Worm (Caenorhabditis elegans) whole organism, late embryonic: ENCODE results near the gene H14E04.3.

Experiments
- C08G9.2 ChIP-seq: sonication (generic microtip); optimal IDR thresholded peaks from 2 replicates; lab custom pipeline; 2016; ENCODE audit warnings: mild to moderate bottlenecking, missing genetic modification characterization, moderate library complexity, missing compliant biosample characterization
- C38D4.7 ChIP-seq: fragments of 200-800 bp; sonication (Bioruptor generic); optimal IDR thresholded peaks from 2 replicates; lab custom pipeline; 2018; ENCODE audit warnings: mild to moderate bottlenecking, missing genetic modification characterization, moderate library complexity, missing compliant biosample characterization
- K09A11.1 ChIP-seq: sonication (generic microtip); optimal IDR thresholded peaks from 2 replicates; lab custom pipeline; 2017; ENCODE audit warnings: antibody characterized with exemption, mild to moderate bottlenecking, missing genetic modification characterization, missing compliant biosample characterization; ENCODE audit not compliant: insufficient read depth
- T23F11.4 ChIP-seq: fragments of 200-800 bp; sonication (Bioruptor generic); optimal IDR thresholded peaks from 2 replicates; lab custom pipeline; 2018; ENCODE audit warnings: mild to moderate bottlenecking, missing genetic modification characterization, missing compliant biosample characterization
- ama-1 ChIP-seq: fragments of 150-350 bp; optimal IDR thresholded peaks from 2 replicates; lab custom pipeline; 2014
- ceh-14 ChIP-seq: sonication (generic microtip); optimal IDR thresholded peaks from 2 replicates; lab custom pipeline; 2016; ENCODE audit warnings: missing genotype, missing genetic modification characterization, missing compliant biosample characterization
- ceh-19 ChIP-seq: fragments of 200-800 bp; sonication (Bioruptor generic); optimal IDR thresholded peaks from 2 replicates; lab custom pipeline; 2018; ENCODE audit warnings: mild to moderate bottlenecking, missing genetic modification characterization, missing compliant biosample characterization
- ceh-2 ChIP-seq: sonication (generic microtip); optimal IDR thresholded peaks from 2 replicates; lab custom pipeline; 2016; ENCODE audit warnings: missing genotype, missing genetic modification characterization, missing compliant biosample characterization
- ceh-24 ChIP-seq: sonication (generic microtip); optimal IDR thresholded peaks from 2 replicates; lab custom pipeline; 2016; ENCODE audit warnings: mild to moderate bottlenecking, missing genetic modification characterization, missing compliant biosample characterization
- ceh-30 ChIP-seq: fragments of 150-350 bp; optimal IDR thresholded peaks from 2 replicates; lab custom pipeline; 2014; ENCODE audit warnings: missing biosample characterization, missing genetic modification characterization
- ceh-31 ChIP-seq: sonication (generic microtip); optimal IDR thresholded peaks from 2 replicates; lab custom pipeline; 2016; ENCODE audit warnings: missing genetic modification characterization, missing compliant biosample characterization
- ceh-48 ChIP-seq: sonication (generic microtip); optimal IDR thresholded peaks from 2 replicates; lab custom pipeline; 2016; ENCODE audit warnings: missing genetic modification characterization, inconsistent platforms, missing compliant biosample characterization
- ceh-6 ChIP-seq: fragments of 200-800 bp; sonication (Bioruptor generic); optimal IDR thresholded peaks from 2 replicates; lab custom pipeline; 2018; ENCODE audit warnings: mild to moderate bottlenecking, missing genetic modification characterization, missing compliant biosample characterization
- ceh-9 ChIP-seq: sonication (generic microtip); optimal IDR thresholded peaks from 2 replicates; lab custom pipeline; 2016; ENCODE audit warnings: mild to moderate bottlenecking, missing genetic modification characterization, inconsistent platforms, missing compliant biosample characterization
- che-1 ChIP-seq: sonication (generic microtip); optimal IDR thresholded peaks from 2 replicates; lab custom pipeline; 2016; ENCODE audit warnings: mild to moderate bottlenecking, missing genetic modification characterization, missing compliant biosample characterization
- dmd-4 ChIP-seq: sonication (generic microtip); optimal IDR thresholded peaks from 2 replicates; lab custom pipeline; 2016; ENCODE audit warnings: borderline replicate concordance, missing genetic modification characterization, missing compliant biosample characterization
- elt-2 ChIP-seq: sonication (generic microtip); optimal IDR thresholded peaks from 2 replicates; lab custom pipeline; 2016; ENCODE audit warnings: missing genetic modification reagents, missing genetic modification characterization, missing compliant biosample characterization
- elt-4 ChIP-seq: sonication (generic microtip); optimal IDR thresholded peaks from 2 replicates; lab custom pipeline; 2016; ENCODE audit warnings: missing genetic modification characterization, missing compliant biosample characterization
- ets-4 ChIP-seq: sonication (generic microtip); optimal IDR thresholded peaks from 2 replicates; lab custom pipeline; 2016; ENCODE audit warnings: missing genetic modification characterization, missing compliant biosample characterization
- fax-1 ChIP-seq: sonication (generic microtip); optimal IDR thresholded peaks from 2 replicates; lab custom pipeline; 2016; ENCODE audit warnings: missing genotype, missing genetic modification characterization, missing compliant biosample characterization
- fkh-10 ChIP-seq: fragments of 150-350 bp; optimal IDR thresholded peaks from 2 replicates; lab custom pipeline; 2014; ENCODE audit warnings: missing biosample characterization, missing genetic modification reagents, missing genetic modification characterization
- hlh-6 ChIP-seq: sonication (generic microtip); optimal IDR thresholded peaks from 2 replicates; lab custom pipeline; 2016; ENCODE audit warnings: missing genotype, missing genetic modification characterization, missing compliant biosample characterization
- hlh-8 ChIP-seq: sonication (generic microtip); optimal IDR thresholded peaks from 2 replicates; lab custom pipeline; 2016; ENCODE audit warnings: missing genotype, missing genetic modification characterization, missing compliant biosample characterization
- lim-6 ChIP-seq: sonication (generic microtip); optimal IDR thresholded peaks from 2 replicates; lab custom pipeline; 2016; ENCODE audit warnings: missing genetic modification characterization, missing compliant biosample characterization
- mec-3 ChIP-seq: sonication (generic microtip); optimal IDR thresholded peaks from 2 replicates; lab custom pipeline; 2016; ENCODE audit warnings: borderline replicate concordance, missing genetic modification characterization, missing compliant biosample characterization
- nfya-1 ChIP-seq: sonication (generic microtip); optimal IDR thresholded peaks from 2 replicates; lab custom pipeline; 2017; ENCODE audit warnings: missing genetic modification characterization, mild to moderate bottlenecking, missing compliant biosample characterization, antibody characterized with exemption, moderate library complexity
- nhr-232 ChIP-seq: sonication (generic microtip); optimal IDR thresholded peaks from 2 replicates; lab custom pipeline; 2016; ENCODE audit warnings: missing genetic modification characterization, missing compliant biosample characterization
- odd-2 ChIP-seq: sonication (generic microtip); optimal IDR thresholded peaks from 2 replicates; lab custom pipeline; 2017; ENCODE audit warnings: antibody characterized with exemption, mild to moderate bottlenecking, missing genetic modification characterization, missing compliant biosample characterization
- pat-9 ChIP-seq: fragments of 200-800 bp; sonication (Bioruptor generic); optimal IDR thresholded peaks from 2 replicates; lab custom pipeline; 2018; ENCODE audit warnings: mild to moderate bottlenecking, missing genetic modification characterization, moderate library complexity, missing compliant biosample characterization
- pha-4 ChIP-seq: fragments of 150-350 bp; optimal IDR thresholded peaks from 2 replicates; lab custom pipeline; 2018; ENCODE audit warnings: missing biosample characterization, missing genetic modification reagents, missing genetic modification characterization
- pros-1 ChIP-seq: fragments of 150-350 bp; optimal IDR thresholded peaks from 2 replicates; lab custom pipeline; 2014; ENCODE audit warnings: missing biosample characterization, missing genetic modification reagents, missing genetic modification characterization
- ref-2 ChIP-seq: sonication (generic microtip); optimal IDR thresholded peaks from 2 replicates; lab custom pipeline; 2016; ENCODE audit warnings: missing genetic modification characterization, missing compliant biosample characterization
- rnt-1 ChIP-seq: sonication (generic microtip); optimal IDR thresholded peaks from 2 replicates; lab custom pipeline; 2016; ENCODE audit warnings: missing genetic modification characterization, missing compliant biosample characterization
- sox-4 ChIP-seq: sonication (generic microtip); optimal IDR thresholded peaks from 2 replicates; lab custom pipeline; 2017; ENCODE audit warnings: mild to moderate bottlenecking, missing genetic modification characterization, inconsistent platforms, missing compliant biosample characterization
- unc-42 ChIP-seq: sonication (generic microtip); optimal IDR thresholded peaks from 2 replicates; lab custom pipeline; 2016; ENCODE audit warnings: missing genotype, missing genetic modification characterization, missing compliant biosample characterization
- zip-5 ChIP-seq: sonication (generic microtip); optimal IDR thresholded peaks from 2 replicates; lab custom pipeline; 2016; ENCODE audit warnings: missing genetic modification characterization, missing compliant biosample characterization

H14E04.3 gene

DNA sequence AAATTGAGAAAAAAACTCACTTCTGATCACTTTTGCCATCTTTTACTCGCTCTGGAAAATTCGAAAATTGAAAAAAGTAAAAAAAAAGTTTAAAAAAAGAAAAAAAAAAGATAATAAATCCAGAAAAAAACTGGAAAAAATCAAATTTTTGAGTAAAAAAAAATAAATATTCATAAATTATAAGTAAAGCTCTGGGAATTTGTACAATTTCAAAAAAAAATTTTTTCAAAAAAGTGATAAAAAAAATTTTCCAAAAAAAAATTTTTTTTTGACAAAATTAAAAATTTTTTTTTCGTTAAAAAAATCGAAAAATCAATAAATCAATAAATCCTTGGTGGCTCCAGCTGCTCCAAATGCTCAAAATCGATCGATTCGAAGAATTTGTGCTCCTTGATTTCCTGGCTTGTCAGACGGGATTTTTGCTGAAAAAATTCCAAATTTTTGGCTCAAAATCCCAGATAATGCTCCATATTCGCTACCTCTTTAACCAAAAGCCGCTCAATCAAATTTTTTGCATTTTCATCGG is 24.6 kb upstream of the H14E04.3 start, which contains the start of gene mrpl-30:
Gene mrpl-30 (minus strand): TSS at position 51 of the 526 bp plus-strand sequence.
- TF ChIP-seq zip-5 (tag; lab: Kevin White, UChicago): no peak
- TF ChIP-seq dmd-4 (tag; lab: Kevin White, UChicago): no peak
- TF ChIP-seq ceh-2: no peak
- no peak for TF ChIP-seq ceh-24 (tag; lab: Kevin White, UChicago)
- TF ChIP-seq hlh-8: no peak
- TF ChIP-seq sox-4 (tag; lab: Kevin White, UChicago): no peak
- no peak for TF ChIP-seq fkh-10
- TF ChIP-seq ceh-9: no peak
- no peak for TF ChIP-seq che-1 (tag; lab: Kevin White, UChicago)
- TF ChIP-seq ref-2 (tag; lab: Kevin White, UChicago): no peak
- no peak for TF ChIP-seq ceh-6 (GFP tag; lab: Kevin White, UChicago)
- no peak for TF ChIP-seq C38D4.7 (GFP tag; lab: Kevin White, UChicago)
- no peak for TF ChIP-seq pat-9
- TF ChIP-seq K09A11.1 (tag; lab: Kevin White, UChicago): no peak
- no peak for TF ChIP-seq lim-6 (tag; lab: Kevin White, UChicago)
- no peak for TF ChIP-seq odd-2 (tag; lab: Kevin White, UChicago)

DNA sequence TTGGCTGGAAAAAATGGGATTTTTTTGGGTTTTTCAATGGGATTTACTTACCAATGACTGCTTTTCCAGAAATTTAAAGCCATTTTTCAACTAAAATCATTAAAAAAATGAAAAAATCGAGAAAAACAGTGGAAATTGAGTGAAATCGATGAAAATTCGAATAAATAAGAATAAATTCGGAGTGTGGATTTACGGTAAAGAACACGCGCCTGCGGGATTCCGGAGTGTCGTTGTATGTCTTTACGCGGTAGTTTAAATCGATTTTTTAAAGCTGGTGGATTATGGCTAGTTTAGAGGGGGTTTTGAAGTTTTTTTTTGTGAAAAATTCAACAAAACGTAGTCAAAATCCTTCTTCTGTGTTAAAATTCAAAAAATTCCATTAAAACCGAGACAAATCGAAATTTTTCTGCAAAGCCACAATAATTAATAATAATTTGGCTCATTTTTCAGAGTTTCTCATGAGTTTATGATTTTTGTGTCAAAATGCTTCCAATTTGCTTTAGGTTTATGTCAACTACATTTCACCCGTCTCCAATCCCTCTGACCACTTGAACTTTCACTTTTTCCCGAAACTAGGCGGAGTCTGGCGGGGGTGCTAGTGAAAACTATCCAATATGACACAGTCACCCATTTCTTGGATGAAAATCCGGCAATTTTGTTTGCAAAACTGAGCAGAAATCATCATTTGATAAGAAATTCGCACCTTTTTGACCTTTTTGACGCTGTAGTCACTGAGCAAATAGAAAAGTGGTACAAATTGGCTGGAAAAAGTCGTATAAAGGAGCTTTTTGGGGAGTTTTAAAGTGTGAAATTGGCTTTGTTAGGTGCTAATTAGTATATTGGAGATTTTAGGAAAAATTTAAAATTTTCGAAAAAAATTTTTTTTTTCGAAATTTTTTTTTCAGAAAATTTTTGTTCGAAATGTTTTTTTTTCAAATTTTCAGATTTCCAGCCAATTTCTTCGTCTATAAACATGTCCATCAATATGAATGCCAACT is 15.0 kb upstream of the H14E04.3 start, which contains the start of the genes cic-1 and strm-1:
Gene cic-1 (minus strand): TSS at position 96 of the 998 bp plus-strand sequence.
Gene strm-1 (plus strand): TSS at position 945 of the 998 bp plus-strand sequence.
- TF ChIP-seq ceh-14 (tag; lab: Kevin White, UChicago) (no peak), ceh-31 (no peak), unc-42 (tag; lab: Kevin White, UChicago) (peak; percentile 13), C08G9.2 (tag; lab: Kevin White, UChicago) (no peak), nhr-232 (tag; lab: Kevin White, UChicago) (no peak), elt-2 (no peak), ceh-24 (tag; lab: Kevin White, UChicago) (no peak), pros-1 (tag; lab: Kevin White, UChicago) (no peak), elt-4 (tag; lab: Kevin White, UChicago) (no peak), rnt-1 (tag; lab: Kevin White, UChicago) (no peak), ceh-19 (GFP tag; lab: Kevin White, UChicago) (no peak), lim-6 (tag; lab: Kevin White, UChicago) (no peak), pat-9 (no peak), ama-1 (lab: Kevin White, UChicago) (no peak), fkh-10 (no peak), ceh-30 (tag; lab: Kevin White, UChicago) (no peak), ceh-48 (peak; percentile 62), nfya-1 (tag; lab: Kevin White, UChicago) (peak; percentile 20)
- TF ChIP-seq, all 69 proteins: peak for 3

DNA sequence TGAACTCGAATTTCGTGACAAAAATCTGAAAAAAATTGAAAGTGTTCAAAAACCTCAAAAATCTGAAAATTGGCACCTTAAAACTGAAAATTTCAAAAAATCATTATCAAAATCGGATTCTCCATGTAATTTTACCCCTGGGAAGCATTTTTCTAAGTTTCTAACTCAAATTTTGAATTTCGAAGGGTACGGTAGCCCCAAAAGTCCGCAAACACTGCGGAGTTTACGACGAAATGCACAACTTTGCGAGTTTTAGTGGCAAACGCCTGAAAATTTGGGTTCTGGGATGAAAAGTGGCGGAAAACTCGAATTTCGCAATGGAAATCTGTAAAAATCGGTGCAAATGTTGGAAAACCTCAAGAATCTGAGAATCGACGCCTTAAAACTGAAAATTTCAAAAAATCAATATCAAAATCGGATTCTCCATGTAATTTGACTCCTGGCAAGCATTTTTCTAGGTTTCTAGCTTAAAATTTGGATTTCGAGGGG is 7.3 kb upstream of the H14E04.3 start:
- TF ChIP-seq elt-2: no peak
- TF ChIP-seq T23F11.4 (GFP tag; lab: Kevin White, UChicago): no peak
- TF ChIP-seq mec-3 (tag; lab: Kevin White, UChicago): no peak
- TF ChIP-seq pha-4 (tag; lab: Kevin White, UChicago): no peak
- no peak for TF ChIP-seq ets-4 (tag; lab: Kevin White, UChicago)
- no peak for TF ChIP-seq unc-42 (tag; lab: Kevin White, UChicago)
- TF ChIP-seq fax-1: no peak
- no peak for TF ChIP-seq C38D4.7 (GFP tag; lab: Kevin White, UChicago)
- no peak for TF ChIP-seq pros-1 (tag; lab: Kevin White, UChicago)
- no peak for TF ChIP-seq hlh-6
